Fruit fly (Drosophila melanogaster): ENCODE measurements around the gene CG6470.
A peak's percentile ranks its signal among the peaks of the same experiment; 100 is the strongest.

CG6470 gene

dm6 chrX:18515205-18515921, 696 bp upstream of the CG6470 start, which contains the start of the genes Bx and HisRS:
Gene Bx, plus strand, starts transcription at chrX:18515428.
Gene HisRS, plus strand, starts transcription at chrX:18515428.
- TF ChIP-seq EcR (GFP tag; optimal IDR thresholded peaks at IDR 0.05): no peak
- no peak for TF ChIP-seq CG8478 (optimal IDR thresholded peaks at IDR 0.05)
- TF ChIP-seq pan (optimal IDR thresholded peaks at IDR 0.05): no peak
- no peak for TF ChIP-seq psq (optimal IDR thresholded peaks at IDR 0.05)
- TF ChIP-seq Dll (optimal IDR thresholded peaks at IDR 0.05): no peak
- TF ChIP-seq usp (GFP tag; optimal IDR thresholded peaks at IDR 0.05): no peak

- no peak for TF ChIP-seq usp (GFP tag; optimal IDR thresholded peaks at IDR 0.05)
- TF ChIP-seq EcR (GFP tag; optimal IDR thresholded peaks at IDR 0.05): no peak
- TF ChIP-seq psq (optimal IDR thresholded peaks at IDR 0.05): no peak
- TF ChIP-seq CG8478 (optimal IDR thresholded peaks at IDR 0.05): no peak
- no peak for TF ChIP-seq Dll (optimal IDR thresholded peaks at IDR 0.05)
- TF ChIP-seq pan (optimal IDR thresholded peaks at IDR 0.05): no peak
Observed at dm6 chrX:18512271-18512679, 2.4 kb downstream of the CG6470 start, which contains the start of gene Ggt-1. Gene Ggt-1, minus strand, starts transcription at chrX:18512521.

- TF ChIP-seq CG8478 (optimal IDR thresholded peaks at IDR 0.05) (no peak), psq (optimal IDR thresholded peaks at IDR 0.05) (no peak), pan (optimal IDR thresholded peaks at IDR 0.05) (no peak), EcR (GFP tag; optimal IDR thresholded peaks at IDR 0.05) (no peak), Dll (optimal IDR thresholded peaks at IDR 0.05) (no peak), usp (GFP tag; optimal IDR thresholded peaks at IDR 0.05) (no peak)
Observed at dm6 chrX:18510884-18511283, 3.8 kb downstream of the CG6470 start.

dm6 chrX:18509430-18509829, 5.2 kb downstream of the CG6470 start:
- TF ChIP-seq pan (optimal IDR thresholded peaks at IDR 0.05): no peak
- no peak for TF ChIP-seq EcR (GFP tag; optimal IDR thresholded peaks at IDR 0.05)
- no peak for TF ChIP-seq CG8478 (optimal IDR thresholded peaks at IDR 0.05)
- no peak for TF ChIP-seq Dll (optimal IDR thresholded peaks at IDR 0.05)
- no peak for TF ChIP-seq usp (GFP tag; optimal IDR thresholded peaks at IDR 0.05)
- TF ChIP-seq psq (optimal IDR thresholded peaks at IDR 0.05): no peak

- no peak for TF ChIP-seq EcR (GFP tag; optimal IDR thresholded peaks at IDR 0.05)
- no peak for TF ChIP-seq CG8478 (optimal IDR thresholded peaks at IDR 0.05)
- no peak for TF ChIP-seq pan (optimal IDR thresholded peaks at IDR 0.05)
- no peak for TF ChIP-seq Dll (optimal IDR thresholded peaks at IDR 0.05)
- TF ChIP-seq psq (optimal IDR thresholded peaks at IDR 0.05): no peak
- no peak for TF ChIP-seq usp (GFP tag; optimal IDR thresholded peaks at IDR 0.05)
Observed at dm6 chrX:18508565-18508964, 6.1 kb downstream of the CG6470 start.

- no peak for TF ChIP-seq pan (optimal IDR thresholded peaks at IDR 0.05)
- no peak for TF ChIP-seq usp (GFP tag; optimal IDR thresholded peaks at IDR 0.05)
- TF ChIP-seq CG8478 (optimal IDR thresholded peaks at IDR 0.05): no peak
- TF ChIP-seq EcR (GFP tag; optimal IDR thresholded peaks at IDR 0.05): no peak
- no peak for TF ChIP-seq psq (optimal IDR thresholded peaks at IDR 0.05)
- no peak for TF ChIP-seq Dll (optimal IDR thresholded peaks at IDR 0.05)
Observed at dm6 chrX:18506639-18507528, 7.8 kb downstream of the CG6470 start.

dm6 chrX:18504948-18505597, 9.6 kb downstream of the CG6470 start, which contains the start of gene Wnt5:
Gene Wnt5, minus strand, starts transcription at chrX:18505405.
- TF ChIP-seq EcR (GFP tag; optimal IDR thresholded peaks at IDR 0.05) (no peak), CG8478 (optimal IDR thresholded peaks at IDR 0.05) (no peak), usp (GFP tag; optimal IDR thresholded peaks at IDR 0.05) (no peak)

dm6 chrX:18499679-18500187, 14.9 kb downstream of the CG6470 start, which contains the start of the genes Pgant7 and Xrcc2:
Gene Pgant7, minus strand, starts transcription at chrX:18499986.
Gene Xrcc2, plus strand, starts transcription at chrX:18500127.
- no peak for TF ChIP-seq CG8478 (optimal IDR thresholded peaks at IDR 0.05)
- TF ChIP-seq usp (GFP tag; optimal IDR thresholded peaks at IDR 0.05): no peak
- no peak for TF ChIP-seq Dll (optimal IDR thresholded peaks at IDR 0.05)
- TF ChIP-seq pan (optimal IDR thresholded peaks at IDR 0.05): peak; percentile 33
- no peak for TF ChIP-seq psq (optimal IDR thresholded peaks at IDR 0.05)
- TF ChIP-seq EcR (GFP tag; optimal IDR thresholded peaks at IDR 0.05): no peak

- TF ChIP-seq pan (optimal IDR thresholded peaks at IDR 0.05) (no peak), usp (GFP tag; optimal IDR thresholded peaks at IDR 0.05) (no peak)
Observed at dm6 chrX:18494165-18494740, 20.4 kb downstream of the CG6470 start, which contains the start of gene CG15043. Gene CG15043, minus strand, starts transcription at chrX:18494168.

dm6 chrX:18491941-18492340, 22.7 kb downstream of the CG6470 start, which contains the start of gene CG15044:
Gene CG15044, minus strand, starts transcription at chrX:18492006.
- no peak for TF ChIP-seq Dll (optimal IDR thresholded peaks at IDR 0.05)
- no peak for TF ChIP-seq pan (optimal IDR thresholded peaks at IDR 0.05)
- TF ChIP-seq EcR (GFP tag; optimal IDR thresholded peaks at IDR 0.05): no peak
- no peak for TF ChIP-seq usp (GFP tag; optimal IDR thresholded peaks at IDR 0.05)
- no peak for TF ChIP-seq psq (optimal IDR thresholded peaks at IDR 0.05)
- no peak for TF ChIP-seq CG8478 (optimal IDR thresholded peaks at IDR 0.05)

dm6 chrX:18489509-18489908, 25.2 kb downstream of the CG6470 start, which contains the start of gene CG15046:
Gene CG15046, minus strand, starts transcription at chrX:18489620.
- peak; percentile 64 for TF ChIP-seq Dll (optimal IDR thresholded peaks at IDR 0.05)
- TF ChIP-seq psq (optimal IDR thresholded peaks at IDR 0.05): no peak
